Worm (Caenorhabditis elegans): ENCODE data around the gene Y49F6C.7.

DNA sequence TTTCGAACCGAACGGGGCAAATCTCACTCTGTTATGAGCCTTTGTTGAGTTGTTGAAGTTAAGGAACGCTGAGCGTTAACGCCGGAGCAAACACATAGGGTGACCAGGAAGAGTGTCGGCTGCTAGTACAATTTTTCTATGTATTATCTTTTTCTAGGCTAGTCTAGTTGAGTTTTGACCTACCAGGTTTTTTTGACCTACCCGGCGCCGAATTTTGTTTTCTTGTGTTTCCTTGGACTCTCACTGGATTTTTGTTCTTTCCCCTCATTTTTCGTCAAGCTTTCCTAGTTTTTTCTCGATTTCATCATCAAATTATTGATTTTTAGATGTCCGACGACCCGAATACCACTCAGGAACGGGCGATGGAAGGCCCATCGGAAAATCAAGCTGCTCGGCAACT is 13.5 kb upstream of the Y49F6C.7 start, which contains the start of gene T06D4.1:
- TF ChIP-seq nhr-12 (tag; optimal IDR thresholded peaks at IDR 0.05) (no peak), blmp-1 (tag; optimal IDR thresholded peaks at IDR 0.05) (no peak), M03D4.4 (tag; optimal IDR thresholded peaks at IDR 0.05) (no peak), cnd-1 (tag; optimal IDR thresholded peaks at IDR 0.05) (no peak), unc-39 (tag; optimal IDR thresholded peaks at IDR 0.05) (no peak), sptf-1 (tag; optimal IDR thresholded peaks at IDR 0.05) (no peak)
